Worm (Caenorhabditis elegans): Measurements from ENCODE around the gene Y54G2A.52.

- TF ChIP-seq ref-1 (GFP tag; conservative IDR thresholded peaks at IDR 0.05) (no peak), T22C8.4 (GFP tag; IDR thresholded peaks at IDR 0.05) (no peak), flt-1 (GFP tag; IDR thresholded peaks at IDR 0.05) (no peak), klf-2 (GFP tag; conservative IDR thresholded peaks at IDR 0.05) (no peak), med-1 (GFP tag; optimal IDR thresholded peaks at IDR 0.05; ENCODE audit: insufficient read depth) (no peak), ztf-23 (GFP tag; IDR thresholded peaks at IDR 0.05) (no peak), cog-1 (tag; optimal IDR thresholded peaks at IDR 0.05) (no peak), tab-1 (GFP tag; IDR thresholded peaks at IDR 0.05) (no peak)
Observed at ce11 chrIV:2762380-2762779, 36.1 kb downstream of the Y54G2A.52 start, which contains the start of gene Y54G2A.77.
